Fruit fly (Drosophila melanogaster) whole organism, prepupa: ENCODE results near the gene Cyp4g15.

Experiments used
- CG11902 ChIP-seq: fragments of 200-800 bp; sonication (Bioruptor generic); optimal IDR thresholded peaks from 3 replicates; lab custom pipeline; 2016; ENCODE audit warnings: missing biosample characterization, missing genetic modification characterization
- CG1621 ChIP-seq: fragments of 200-800 bp; sonication (Bioruptor generic); optimal IDR thresholded peaks from 3 replicates; lab custom pipeline; 2018; ENCODE audit warnings: missing biosample characterization, mild to moderate bottlenecking, missing genetic modification characterization
- CG4318 ChIP-seq: fragments of 200-800 bp; sonication (Bioruptor generic); optimal IDR thresholded peaks from 3 replicates; lab custom pipeline; 2017; ENCODE audit warnings: missing biosample characterization, mild to moderate bottlenecking, missing genetic modification characterization
- CG6792 ChIP-seq: fragments of 200-800 bp; sonication (Bioruptor generic); optimal IDR thresholded peaks from 3 replicates; lab custom pipeline; 2016; ENCODE audit warnings: missing biosample characterization, missing genetic modification characterization
- Eip75B ChIP-seq: fragments of 200-800 bp; sonication (Bioruptor generic); optimal IDR thresholded peaks from 3 replicates; lab custom pipeline; 2016; ENCODE audit warnings: missing biosample characterization, missing genetic modification characterization
- Eip78C ChIP-seq: fragments of 200-800 bp; sonication (Bioruptor generic); peaks from one replicate; lab custom pipeline; 2016; ENCODE audit warnings: missing biosample characterization, missing genetic modification characterization
- OdsH ChIP-seq: fragments of 200-800 bp; sonication (Bioruptor generic); optimal IDR thresholded peaks from 3 replicates; lab custom pipeline; 2016; ENCODE audit warnings: missing biosample characterization, missing genetic modification characterization
- Smox ChIP-seq: fragments of 200-800 bp; sonication (Bioruptor generic); optimal IDR thresholded peaks from 3 replicates; lab custom pipeline; 2016; ENCODE audit warnings: missing biosample characterization, missing genetic modification characterization
- achi ChIP-seq: fragments of 200-800 bp; sonication (Bioruptor generic); optimal IDR thresholded peaks from 3 replicates; lab custom pipeline; 2016; ENCODE audit warnings: missing biosample characterization, missing genetic modification characterization
- cyc ChIP-seq: fragments of 200-800 bp; sonication (Bioruptor generic); optimal IDR thresholded peaks from 3 replicates; lab custom pipeline; 2016; ENCODE audit warnings: missing biosample characterization, missing genetic modification characterization
- fd59A ChIP-seq: fragments of 200-800 bp; sonication (Bioruptor generic); optimal IDR thresholded peaks from 2 replicates; lab custom pipeline; 2017; ENCODE audit warnings: missing biosample characterization, mild to moderate bottlenecking, missing genetic modification characterization, missing genetic modification reagents
- net ChIP-seq: fragments of 200-800 bp; sonication (Bioruptor generic); optimal IDR thresholded peaks from 3 replicates; lab custom pipeline; 2016; ENCODE audit warnings: missing biosample characterization, missing genetic modification characterization
- spab ChIP-seq: fragments of 200-800 bp; sonication (Bioruptor generic); optimal IDR thresholded peaks from 2 replicates; lab custom pipeline; 2017; ENCODE audit warnings: missing biosample characterization, mild to moderate bottlenecking, missing genetic modification characterization, missing genetic modification reagents

dm6 chrX:11450406-11450805 is 26.5 kb upstream of the Cyp4g15 start:
- TF ChIP-seq OdsH (GFP tag; lab: Kevin White, UChicago) (no peak), CG11902 (GFP tag; lab: Kevin White, UChicago) (no peak), Eip75B (GFP tag; lab: Kevin White, UChicago) (no peak), net (GFP tag; lab: Kevin White, UChicago) (no peak), Eip78C (GFP tag; lab: Kevin White, UChicago) (peak; percentile 69), achi (GFP tag; lab: Kevin White, UChicago) (no peak), CG1621 (tag; lab: Kevin White, UChicago) (no peak), Smox (GFP tag; lab: Kevin White, UChicago) (no peak), CG6792 (GFP tag; lab: Kevin White, UChicago) (no peak), fd59A (GFP tag; lab: Kevin White, UChicago) (no peak), spab (GFP tag; lab: Kevin White, UChicago) (no peak), cyc (GFP tag; lab: Kevin White, UChicago) (no peak), CG4318 (GFP tag; lab: Kevin White, UChicago) (no peak)
